Worm (Caenorhabditis elegans) whole organism, L1 larva: Measurements from ENCODE around the gene M03C11.3.

Experiments
- ets-5 ChIP-seq: fragments of 200-800 bp; sonication (Bioruptor generic); IDR thresholded peaks from 2 replicates; pipeline ENCODE4 v1.3.6; 2022; ENCODE audit warnings: missing genetic modification characterization, missing compliant biosample characterization
- fkh-8 ChIP-seq: sonication (generic microtip); optimal IDR thresholded peaks from 2 replicates; lab custom pipeline; 2016; ENCODE audit warnings: mild to moderate bottlenecking, missing genetic modification characterization, missing compliant biosample characterization
- jun-1 ChIP-seq: fragments of 150-350 bp; optimal IDR thresholded peaks from 2 replicates; lab custom pipeline; 2014; ENCODE audit warnings: missing biosample characterization, missing genetic modification reagents, missing genetic modification characterization
- pax-3 ChIP-seq: fragments of 200-800 bp; sonication (Bioruptor generic); optimal IDR thresholded peaks from 2 replicates; lab custom pipeline; 2018; ENCODE audit warnings: mild to moderate bottlenecking, missing genetic modification characterization, moderate library complexity, missing compliant biosample characterization
- swsn-7 ChIP-seq: sonication (generic microtip); optimal IDR thresholded peaks from 2 replicates; lab custom pipeline; 2016; ENCODE audit warnings: missing genetic modification characterization, missing compliant biosample characterization
- tbx-2 ChIP-seq: sonication (generic microtip); optimal IDR thresholded peaks from 2 replicates; lab custom pipeline; 2016; ENCODE audit warnings: missing genetic modification characterization, missing compliant biosample characterization

DNA sequence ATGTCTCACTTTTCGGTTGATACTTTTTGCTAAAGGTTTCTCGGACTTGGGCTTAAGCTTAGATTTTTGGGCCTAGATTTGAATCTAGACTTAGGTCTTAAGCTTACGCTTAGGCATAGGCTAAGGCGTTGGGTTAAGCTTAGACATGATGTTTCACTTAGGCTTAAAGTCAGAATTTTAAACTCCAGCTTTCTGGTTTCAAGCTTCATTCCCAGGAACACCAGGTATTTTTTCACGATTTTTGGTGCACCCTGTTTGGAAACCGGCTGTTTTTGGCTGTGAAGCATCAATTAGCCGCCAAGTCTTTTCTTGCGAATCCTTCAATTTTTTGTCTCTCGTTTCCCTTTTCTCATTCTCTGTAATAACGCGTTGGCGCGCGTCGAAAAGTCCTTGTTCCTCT lies 31.0 kb upstream of the M03C11.3 start:
- TF ChIP-seq jun-1 (tag; lab: Kevin White, UChicago) (no peak), tbx-2 (tag; lab: Kevin White, UChicago) (no peak), swsn-7 (tag; lab: Kevin White, UChicago) (no peak), fkh-8 (tag; lab: Kevin White, UChicago) (no peak), pax-3 (no peak), ets-5 (GFP tag; lab: Robert Waterston, UW) (no peak)
